Fruit fly (Drosophila melanogaster) whole organism, embryonic: ENCODE measurements around the gene CG14667.

Experiments
- Ada2b ChIP-seq: fragments of 200-800 bp; sonication (Bioruptor generic); IDR thresholded peaks from 2 replicates; pipeline ENCODE4 v1.3.6; 2022; ENCODE audit warnings: missing biosample characterization, missing genetic modification characterization
- B-H2 ChIP-seq: fragments of 200-800 bp; sonication (Bioruptor generic); optimal IDR thresholded peaks from 2 replicates; lab custom pipeline; 2018; ENCODE audit warnings: missing biosample characterization, mild to moderate bottlenecking, missing genetic modification characterization
- CG10274 ChIP-seq: fragments of 200-800 bp; sonication (Bioruptor generic); optimal IDR thresholded peaks from 3 replicates; lab custom pipeline; 2017; ENCODE audit warnings: missing biosample characterization, mild to moderate bottlenecking, missing genetic modification characterization
- CG10321 ChIP-seq: fragments of 200-800 bp; sonication (Bioruptor generic); IDR thresholded peaks from 2 replicates; pipeline ENCODE4 v1.3.6; 2022; ENCODE audit warnings: missing biosample characterization, missing genetic modification characterization
- CG17328 ChIP-seq: fragments of 200-800 bp; sonication (Bioruptor generic); IDR thresholded peaks from 2 replicates; pipeline ENCODE4 v1.3.6; 2022; ENCODE audit warnings: missing biosample characterization, missing genetic modification characterization
- CG17829 ChIP-seq: fragments of 200-800 bp; optimal IDR thresholded peaks from 2 replicates; lab custom pipeline; 2019; ENCODE audit warnings: missing biosample characterization, mild to moderate bottlenecking, missing genetic modification characterization, moderate library complexity
- CG18476 ChIP-seq: fragments of 200-800 bp; sonication (Bioruptor generic); optimal IDR thresholded peaks from 2 replicates; lab custom pipeline; 2016; ENCODE audit warnings: missing biosample characterization, mild to moderate bottlenecking, missing genetic modification characterization
- CG30020 ChIP-seq: fragments of 200-800 bp; optimal IDR thresholded peaks from 2 replicates; lab custom pipeline; 2019; ENCODE audit warnings: missing biosample characterization, mild to moderate bottlenecking, missing genetic modification characterization, moderate library complexity
- CG3065 ChIP-seq: fragments of 200-800 bp; sonication (Bioruptor generic); optimal IDR thresholded peaks from 2 replicates; lab custom pipeline; 2016; ENCODE audit warnings: missing biosample characterization, missing genetic modification characterization
- CG31365 ChIP-seq: fragments of 200-800 bp; sonication (Bioruptor generic); optimal IDR thresholded peaks from 2 replicates; lab custom pipeline; 2018; ENCODE audit warnings: missing biosample characterization, mild to moderate bottlenecking, missing genetic modification characterization
- CG3407 ChIP-seq: fragments of 200-800 bp; sonication (Bioruptor generic); optimal IDR thresholded peaks from 2 replicates; lab custom pipeline; 2018; ENCODE audit warnings: missing biosample characterization, mild to moderate bottlenecking, missing genetic modification characterization
- CG3838 ChIP-seq: fragments of 200-800 bp; sonication (Bioruptor generic); optimal IDR thresholded peaks from 3 replicates; lab custom pipeline; 2016; ENCODE audit warnings: missing biosample characterization, missing genetic modification characterization
- CG4282 ChIP-seq: fragments of 200-800 bp; sonication (Bioruptor generic); optimal IDR thresholded peaks from 2 replicates; lab custom pipeline; 2016; ENCODE audit warnings: missing biosample characterization, missing genetic modification characterization
- CG43689 ChIP-seq: fragments of 200-800 bp; sonication (Bioruptor generic); IDR thresholded peaks from 2 replicates; pipeline ENCODE4 v1.3.6; 2022; ENCODE audit warnings: missing biosample characterization, missing genetic modification characterization
- CG4707 ChIP-seq: fragments of 200-800 bp; sonication (Bioruptor generic); optimal IDR thresholded peaks from 2 replicates; lab custom pipeline; 2018; ENCODE audit warnings: missing biosample characterization, mild to moderate bottlenecking, missing genetic modification characterization, moderate library complexity
- CG5180 ChIP-seq: fragments of 200-800 bp; sonication (Bioruptor generic); optimal IDR thresholded peaks from 3 replicates; lab custom pipeline; 2017; ENCODE audit warnings: missing biosample characterization, missing genetic modification characterization, mild to moderate bottlenecking, moderate library complexity, missing genetic modification reagents
- CG6254 ChIP-seq: fragments of 200-800 bp; sonication (Bioruptor generic); optimal IDR thresholded peaks from 3 replicates; lab custom pipeline; 2017; ENCODE audit warnings: mild to moderate bottlenecking, missing biosample characterization, missing genetic modification reagents, missing genetic modification characterization
- CG6654 ChIP-seq: fragments of 200-800 bp; sonication (Bioruptor generic); optimal IDR thresholded peaks from 2 replicates; lab custom pipeline; 2017; ENCODE audit warnings: missing biosample characterization, mild to moderate bottlenecking, missing genetic modification characterization
- CG7357 ChIP-seq: fragments of 200-800 bp; sonication (Bioruptor generic); IDR thresholded peaks from 3 replicates; pipeline ENCODE4 v1.3.6; 2022; ENCODE audit warnings: missing biosample characterization, missing genetic modification characterization
- CG8388 ChIP-seq: fragments of 200-800 bp; sonication (Bioruptor generic); optimal IDR thresholded peaks from 2 replicates; lab custom pipeline; 2019; ENCODE audit warnings: missing biosample characterization, mild to moderate bottlenecking, missing genetic modification characterization, moderate library complexity
- CG8924 ChIP-seq: fragments of 200-800 bp; optimal IDR thresholded peaks from 3 replicates; lab custom pipeline; 2019; ENCODE audit warnings: missing biosample characterization, mild to moderate bottlenecking, missing genetic modification characterization, moderate library complexity
- CTCF ChIP-seq: fragments of 200-800 bp; sonication (Bioruptor generic); optimal IDR thresholded peaks from 2 replicates; lab custom pipeline; 2017; ENCODE audit warnings: missing biosample characterization, mild to moderate bottlenecking, missing genetic modification characterization, moderate library complexity
- CoRest ChIP-seq: fragments of 200-800 bp; sonication (Bioruptor generic); optimal IDR thresholded peaks from 3 replicates; lab custom pipeline; 2018; ENCODE audit warnings: missing biosample characterization, mild to moderate bottlenecking, missing genetic modification characterization, moderate library complexity
- D19A ChIP-seq: fragments of 200-800 bp; optimal IDR thresholded peaks from 3 replicates; lab custom pipeline; 2019; ENCODE audit warnings: missing biosample characterization, mild to moderate bottlenecking, missing genetic modification characterization, moderate library complexity
- Dad ChIP-seq: fragments of 200-800 bp; sonication (Bioruptor generic); optimal IDR thresholded peaks from 3 replicates; lab custom pipeline; 2016; ENCODE audit warnings: missing biosample characterization, missing genetic modification characterization
- Drgx ChIP-seq: fragments of 200-800 bp; sonication (Bioruptor generic); IDR thresholded peaks from 2 replicates; pipeline ENCODE4 v1.3.6; 2022; ENCODE audit warnings: missing biosample characterization, missing genetic modification characterization
- Ets65A ChIP-seq: fragments of 200-800 bp; sonication (Bioruptor generic); peaks from one replicate; lab custom pipeline; 2016; ENCODE audit warnings: missing biosample characterization, missing genetic modification characterization
- H2.0 ChIP-seq: fragments of 200-800 bp; sonication (Bioruptor generic); IDR thresholded peaks from 2 replicates; pipeline ENCODE4 v1.3.6; 2022; ENCODE audit warnings: missing biosample characterization, missing genetic modification characterization
- Hsf ChIP-seq: fragments of 200-800 bp; sonication (Bioruptor generic); optimal IDR thresholded peaks from 3 replicates; lab custom pipeline; 2016; ENCODE audit warnings: missing biosample characterization, missing genetic modification characterization
- Lim3 ChIP-seq: fragments of 200-800 bp; sonication (Bioruptor generic); IDR thresholded peaks from 2 replicates; pipeline ENCODE4 v1.3.6; 2022; ENCODE audit warnings: missing biosample characterization, missing genetic modification characterization
- MESR4 ChIP-seq: fragments of 200-800 bp; sonication (Bioruptor generic); optimal IDR thresholded peaks from 2 replicates; lab custom pipeline; 2018; ENCODE audit warnings: missing biosample characterization, mild to moderate bottlenecking, missing genetic modification characterization, moderate library complexity
- Max ChIP-seq: fragments of 200-800 bp; sonication (Bioruptor generic); optimal IDR thresholded peaks from 2 replicates; lab custom pipeline; 2016; ENCODE audit warnings: missing biosample characterization, mild to moderate bottlenecking, missing genetic modification characterization
- Oaz ChIP-seq: fragments of 200-800 bp; sonication (Bioruptor generic); IDR thresholded peaks from 2 replicates; pipeline ENCODE4 v1.3.6; 2022; ENCODE audit warnings: missing biosample characterization, missing genetic modification characterization
- Scr ChIP-seq: fragments of 200-800 bp; sonication (Bioruptor generic); IDR thresholded peaks from 2 replicates; pipeline ENCODE4 v1.3.6; 2022; ENCODE audit warnings: missing biosample characterization, missing genetic modification characterization; ENCODE audit not compliant: partially characterized antibody
- Ssrp ChIP-seq: fragments of 200-800 bp; sonication (Bioruptor generic); optimal IDR thresholded peaks from 2 replicates; lab custom pipeline; 2018; ENCODE audit warnings: missing biosample characterization, mild to moderate bottlenecking, missing genetic modification characterization, moderate library complexity
- Taf1 ChIP-seq: fragments of 200-800 bp; sonication (Bioruptor generic); IDR thresholded peaks from 2 replicates; pipeline ENCODE4 v1.3.6; 2022; ENCODE audit warnings: missing biosample characterization, missing genetic modification characterization
- ap ChIP-seq: fragments of 200-800 bp; sonication (Bioruptor generic); IDR thresholded peaks from 2 replicates; pipeline ENCODE4 v1.3.6; 2022; ENCODE audit warnings: missing biosample characterization, missing genetic modification characterization
- bigmax ChIP-seq: fragments of 200-800 bp; sonication (Bioruptor generic); optimal IDR thresholded peaks from 2 replicates; lab custom pipeline; 2018; ENCODE audit warnings: missing biosample characterization, mild to moderate bottlenecking, missing genetic modification characterization
- cato ChIP-seq: fragments of 200-800 bp; sonication (Bioruptor generic); optimal IDR thresholded peaks from 2 replicates; lab custom pipeline; 2016; ENCODE audit warnings: missing biosample characterization, missing genetic modification characterization, borderline replicate concordance
- chm ChIP-seq: fragments of 200-800 bp; sonication (Bioruptor generic); IDR thresholded peaks from 2 replicates; pipeline ENCODE4 v1.3.6; 2022; ENCODE audit warnings: missing biosample characterization, missing genetic modification characterization
- dpn ChIP-seq, 2 experiments: fragments of 200-800 bp; sonication (Bioruptor generic); optimal IDR thresholded peaks; 3 replicates each; lab custom pipeline; 2016; ENCODE audit warnings: missing biosample characterization in 2 of 2, missing genetic modification characterization in 2 of 2
- gfzf ChIP-seq: fragments of 200-800 bp; sonication (Bioruptor generic); optimal IDR thresholded peaks from 2 replicates; lab custom pipeline; 2016; ENCODE audit warnings: missing biosample characterization, mild to moderate bottlenecking, missing genetic modification characterization, moderate library complexity
- grau ChIP-seq: fragments of 200-800 bp; optimal IDR thresholded peaks from 3 replicates; lab custom pipeline; 2019; ENCODE audit warnings: missing biosample characterization, mild to moderate bottlenecking, missing genetic modification characterization, moderate library complexity
- jing ChIP-seq: fragments of 200-800 bp; sonication (Bioruptor generic); optimal IDR thresholded peaks from 2 replicates; lab custom pipeline; 2018; ENCODE audit warnings: missing biosample characterization, mild to moderate bottlenecking, missing genetic modification characterization
- mld ChIP-seq: fragments of 200-800 bp; sonication (Bioruptor generic); IDR thresholded peaks from 3 replicates; pipeline ENCODE4 v1.3.6; 2022; ENCODE audit warnings: missing biosample characterization, missing genetic modification characterization; ENCODE audit not compliant: partially characterized antibody
- nmo ChIP-seq: fragments of 200-800 bp; sonication (Bioruptor generic); optimal IDR thresholded peaks from 2 replicates; lab custom pipeline; 2018; ENCODE audit warnings: missing biosample characterization, mild to moderate bottlenecking, missing genetic modification characterization, moderate library complexity
- onecut ChIP-seq: fragments of 200-800 bp; sonication (Bioruptor generic); IDR thresholded peaks from 2 replicates; pipeline ENCODE4 v1.3.6; 2022; ENCODE audit warnings: missing biosample characterization, missing genetic modification characterization
- pho ChIP-seq: fragments of 200-800 bp; sonication (Bioruptor generic); optimal IDR thresholded peaks from 2 replicates; lab custom pipeline; 2016; ENCODE audit warnings: missing biosample characterization, missing genetic modification characterization
- ranshi ChIP-seq: fragments of 200-800 bp; sonication (Bioruptor generic); IDR thresholded peaks from 2 replicates; pipeline ENCODE4 v1.3.6; 2022; ENCODE audit warnings: missing biosample characterization, missing genetic modification characterization
- sd ChIP-seq: fragments of 200-800 bp; sonication (Bioruptor generic); optimal IDR thresholded peaks from 3 replicates; lab custom pipeline; 2018; ENCODE audit warnings: missing biosample characterization, mild to moderate bottlenecking, missing genetic modification characterization, moderate library complexity
- sim ChIP-seq: fragments of 200-800 bp; sonication (Bioruptor generic); IDR thresholded peaks from 2 replicates; pipeline ENCODE4 v1.3.6; 2022; ENCODE audit warnings: missing biosample characterization, missing genetic modification characterization
- tio ChIP-seq: fragments of 200-800 bp; sonication (Bioruptor generic); optimal IDR thresholded peaks from 2 replicates; lab custom pipeline; 2017; ENCODE audit warnings: missing biosample characterization, missing genetic modification characterization, inconsistent platforms

The CG14667 gene

dm6 chr3R:5371563-5371962 is 3.3 kb upstream of the CG14667 start, which contains the start of gene Polr2F (continued):
- TF ChIP-seq CoRest (tag; lab: Kevin White, UChicago) (peak; percentile 81), CG17829 (tag; lab: Kevin White, UChicago) (peak; percentile 79), CG31365 (no peak), CG8388 (GFP tag; lab: Kevin White, UChicago) (peak; percentile 34), CG10274 (GFP tag; lab: Kevin White, UChicago) (no peak), B-H2 (GFP tag; lab: Kevin White, UChicago) (peak; percentile 93), H2.0 (GFP tag; lab: Robert Waterston, UW) (peak; percentile 80), CG3407 (GFP tag; lab: Kevin White, UChicago) (peak; percentile 50), Drgx (GFP tag; lab: Robert Waterston, UW) (peak; percentile 63), Max (peak; percentile 95), D19A (peak; percentile 42), pho (GFP tag; lab: Kevin White, UChicago) (peak; percentile 91), CG30020 (tag; lab: Kevin White, UChicago) (peak; percentile 62), CG10321 (GFP tag; lab: Robert Waterston, UW) (peak; percentile 43; the same call in 1 of the 2 replicates), nmo (GFP tag; lab: Kevin White, UChicago) (peak; percentile 78), CG6254 (no peak), Taf1 (GFP tag; lab: Robert Waterston, UW) (peak; percentile 56; the same call in 1 of the 2 replicates), sd (no peak), tio (GFP tag; lab: Kevin White, UChicago) (no peak), Oaz (GFP tag; lab: Robert Waterston, UW) (peak; percentile 45; the same call in 1 of the 2 replicates), jing (GFP tag; lab: Kevin White, UChicago) (no peak), gfzf (peak; percentile 58), CG17328 (GFP tag; lab: Robert Waterston, UW) (peak; percentile 53), dpn (GFP tag; optimal IDR thresholded peaks at IDR 0.05; lab: Kevin White, UChicago) (peak; percentile 93 to 95), Scr (GFP tag; lab: Robert Waterston, UW) (peak; percentile 50; the same call in 1 of the 2 replicates), CG4707 (peak; percentile 42), CG8924 (tag; lab: Kevin White, UChicago) (peak; percentile 66), sim (GFP tag; lab: Robert Waterston, UW) (no peak), CG3065 (GFP tag; lab: Kevin White, UChicago) (peak; percentile 76), Ssrp (tag; lab: Kevin White, UChicago) (peak; percentile 57), Hsf (GFP tag; lab: Kevin White, UChicago) (peak; percentile 92), chm (GFP tag; lab: Robert Waterston, UW) (peak; percentile 69), CG3838 (peak; percentile 67), Ada2b (GFP tag; lab: Robert Waterston, UW) (peak; percentile 42; the same call in 1 of the 2 replicates), ranshi (GFP tag; lab: Robert Waterston, UW) (peak; percentile 76), onecut (GFP tag; lab: Robert Waterston, UW) (peak; percentile 57), MESR4 (GFP tag; lab: Kevin White, UChicago) (peak; percentile 97), CG7357 (GFP tag; lab: Robert Waterston, UW) (no peak), Dad (GFP tag; lab: Kevin White, UChicago) (peak; percentile 93), Ets65A (GFP tag; lab: Kevin White, UChicago) (peak; percentile 100), grau (tag; lab: Kevin White, UChicago) (peak; percentile 76), CG18476 (GFP tag; lab: Kevin White, UChicago) (peak; percentile 49), CTCF (GFP tag; lab: Kevin White, UChicago) (peak; percentile 44), Lim3 (GFP tag; lab: Robert Waterston, UW) (no peak), mld (GFP tag; lab: Robert Waterston, UW) (no peak), ap (GFP tag; lab: Robert Waterston, UW) (peak; percentile 43; the same call in 1 of the 2 replicates), cato (GFP tag; lab: Kevin White, UChicago) (peak; percentile 71), CG5180 (no peak), bigmax (GFP tag; lab: Kevin White, UChicago) (peak; percentile 68), CG4282 (GFP tag; lab: Kevin White, UChicago) (peak; percentile 89), CG43689 (no peak), CG6654 (peak; percentile 100)
